Worm (Caenorhabditis elegans) whole organism, L4 larva: ENCODE measurements around the gene aakg-3.

Source experiments
- ZK546.5 ChIP-seq, 2 experiments: sonication (generic microtip); optimal IDR thresholded peaks; 2 replicates each; lab custom pipeline; 2017; ENCODE audit warnings: missing biosample characterization in 2 of 2, missing genetic modification characterization in 2 of 2
- aly-2 ChIP-seq: sonication (generic microtip); optimal IDR thresholded peaks from 2 replicates; lab custom pipeline; 2018; ENCODE audit warnings: missing biosample characterization, missing genetic modification characterization
- ama-1 ChIP-seq: fragments of 150-350 bp; optimal IDR thresholded peaks from 2 replicates; lab custom pipeline; 2014; ENCODE audit warnings: inconsistent platforms, mixed read lengths
- ceh-82 ChIP-seq: sonication (generic microtip); optimal IDR thresholded peaks from 2 replicates; lab custom pipeline; 2017; ENCODE audit warnings: missing biosample characterization, missing genetic modification characterization
- dmd-9 ChIP-seq: fragments of 200-800 bp; sonication (Bioruptor generic); IDR thresholded peaks from 2 replicates; pipeline ENCODE4 v1.3.6; 2022; ENCODE audit warnings: missing genetic modification reagents, missing genetic modification characterization, missing compliant biosample characterization
- lin-15B ChIP-seq: fragments of 150-350 bp; sonication (generic microtip); optimal IDR thresholded peaks from 3 replicates; lab custom pipeline; 2014; ENCODE audit warnings: missing biosample characterization, missing genetic modification characterization
- mdt-29 ChIP-seq: fragments of 200-800 bp; sonication (Bioruptor generic); IDR thresholded peaks from 2 replicates; pipeline ENCODE4 v1.3.6; 2022; ENCODE audit warnings: missing genetic modification reagents, missing genetic modification characterization, missing compliant biosample characterization
- nhr-10 ChIP-seq: fragments of 150-350 bp; optimal IDR thresholded peaks from 2 replicates; lab custom pipeline; 2014; ENCODE audit warnings: missing biosample characterization, missing genetic modification characterization
- nhr-25 ChIP-seq: sonication (generic microtip); optimal IDR thresholded peaks from 2 replicates; lab custom pipeline; 2017; ENCODE audit warnings: missing genetic modification characterization, mild to moderate bottlenecking, missing compliant biosample characterization, antibody characterized with exemption, moderate library complexity, borderline replicate concordance; ENCODE audit not compliant: insufficient read depth
- spr-1 ChIP-seq: sonication (generic microtip); optimal IDR thresholded peaks from 2 replicates; lab custom pipeline; 2016; ENCODE audit warnings: mild to moderate bottlenecking, missing genetic modification characterization, missing compliant biosample characterization
- unc-62 ChIP-seq, 3 experiments: fragments of 150-350 bp in 1 of 3; sonication (generic microtip); optimal IDR thresholded peaks in 2 of 3; peaks in 1 of 3; 1 replicate in 1 of 3; 2 replicates in 2 of 3; lab custom pipeline; 2014 to 2017; ENCODE audit warnings: missing biosample characterization in 3 of 3, missing genetic modification characterization in 3 of 3, missing genetic modification reagents in 3 of 3, missing genotype in 1 of 3
- zfp-2 ChIP-seq: sonication (generic microtip); optimal IDR thresholded peaks from 2 replicates; lab custom pipeline; 2016; ENCODE audit warnings: mild to moderate bottlenecking, missing genetic modification characterization, missing compliant biosample characterization

- no peak for TF ChIP-seq unc-62 (GFP tag; optimal IDR thresholded peaks at IDR 0.05 in 1 of 2; lab: Kevin White, UChicago)
- no peak for TF ChIP-seq unc-62 (tag; optimal IDR thresholded peaks at IDR 0.05; lab: Kevin White, UChicago)
- no peak for TF ChIP-seq nhr-10
- TF ChIP-seq lin-15B (tag; lab: Kevin White, UChicago) = no peak
- TF ChIP-seq nhr-25 (tag; lab: Kevin White, UChicago) = no peak
- TF ChIP-seq spr-1 (tag; lab: Kevin White, UChicago) = no peak
- TF ChIP-seq zfp-2 (tag; lab: Kevin White, UChicago) = no peak
- no peak for TF ChIP-seq aly-2
- TF ChIP-seq ZK546.5 (tag; optimal IDR thresholded peaks at IDR 0.05; lab: Kevin White, UChicago) = no peak
- no peak for TF ChIP-seq ama-1 (lab: Kevin White, UChicago)
- no peak for TF ChIP-seq ceh-82 (tag; lab: Kevin White, UChicago)
- TF ChIP-seq dmd-9 (GFP tag; lab: Robert Waterston, UW) = no peak
- no peak for TF ChIP-seq mdt-29 (GFP tag; lab: Robert Waterston, UW)
Observed at ce11 chrX:2950234-2950633, 26.0 kb upstream of the aakg-3 start.
